Fruit fly (Drosophila melanogaster): ENCODE measurements around the gene CG3345.
A peak's percentile ranks its signal among the peaks of the same experiment; 100 is the strongest.

CG3345 gene

dm6 chr2L:247845-248473 lies 20.9 kb upstream of the CG3345 start (continued):
- TF ChIP-seq CG5953 (GFP tag; IDR thresholded peaks at IDR 0.05) (no peak), vvl (GFP tag; IDR thresholded peaks at IDR 0.05) (peak; percentile 42; the same call in 1 of the 2 replicates), crp (GFP tag; optimal IDR thresholded peaks at IDR 0.05) (no peak), knrl (GFP tag; IDR thresholded peaks at IDR 0.05; ENCODE audit: partially characterized antibody) (no peak), CG31388 (GFP tag; optimal IDR thresholded peaks at IDR 0.05) (no peak), HLH3B (GFP tag; IDR thresholded peaks at IDR 0.05) (no peak), ind (GFP tag; optimal IDR thresholded peaks at IDR 0.05) (peak; percentile 62), CG32767 (GFP tag; IDR thresholded peaks at IDR 0.05) (no peak), trh (GFP tag; optimal IDR thresholded peaks at IDR 0.05) (no peak), CG18599 (GFP tag; optimal IDR thresholded peaks at IDR 0.05) (peak; percentile 89), gce (GFP tag; IDR thresholded peaks at IDR 0.05) (no peak), CHES-1-like (GFP tag; optimal IDR thresholded peaks at IDR 0.05) (no peak), ci (GFP tag; IDR thresholded peaks at IDR 0.05) (no peak), CG17802 (tag; optimal IDR thresholded peaks at IDR 0.05) (no peak), Elba2 (GFP tag; optimal IDR thresholded peaks at IDR 0.05) (no peak), CG8281 (tag; optimal IDR thresholded peaks at IDR 0.05) (peak; percentile 15), ERR (GFP tag; optimal IDR thresholded peaks at IDR 0.05) (no peak), sens (GFP tag) (no peak), PHDP (tag; optimal IDR thresholded peaks at IDR 0.05) (peak; percentile 66), B-H2 (GFP tag; optimal IDR thresholded peaks at IDR 0.05) (peak; percentile 32), CG18262 (tag; optimal IDR thresholded peaks at IDR 0.05) (peak; percentile 64), kay (GFP tag; optimal IDR thresholded peaks at IDR 0.05) (no peak), CG11723 (GFP tag; optimal IDR thresholded peaks at IDR 0.05) (peak; percentile 29), lov (optimal IDR thresholded peaks at IDR 0.05) (no peak), lov (GFP tag; IDR thresholded peaks at IDR 0.05) (no peak), HLH54F (GFP tag; optimal IDR thresholded peaks at IDR 0.05) (no peak), Nf-YC (tag; optimal IDR thresholded peaks at IDR 0.05) (peak; percentile 49), Ada2b (GFP tag; IDR thresholded peaks at IDR 0.05) (peak; percentile 33; the same call in 1 of the 2 replicates), scrt (GFP tag; optimal IDR thresholded peaks at IDR 0.05) (peak; percentile 47), CG12236 (GFP tag; optimal IDR thresholded peaks at IDR 0.05) (no peak), ewg (GFP tag; optimal IDR thresholded peaks at IDR 0.05) (peak; percentile 10), CG15514 (GFP tag; optimal IDR thresholded peaks at IDR 0.05) (no peak), CG10543 (GFP tag; optimal IDR thresholded peaks at IDR 0.05) (peak; percentile 78), CG17385 (GFP tag; optimal IDR thresholded peaks at IDR 0.05) (peak; percentile 80), CG32532 (GFP tag; IDR thresholded peaks at IDR 0.05) (peak; percentile 69), tna (GFP tag; IDR thresholded peaks at IDR 0.05; ENCODE audit: partially characterized antibody) (no peak), D19A (tag; optimal IDR thresholded peaks at IDR 0.05) (peak; percentile 51), CG3847 (GFP tag; IDR thresholded peaks at IDR 0.05) (peak; percentile 45; the same call in 1 of the 2 replicates), CG1024 (GFP tag; IDR thresholded peaks at IDR 0.05) (no peak), pb (GFP tag; optimal IDR thresholded peaks at IDR 0.05) (no peak), seq (GFP tag; IDR thresholded peaks at IDR 0.05) (no peak), cad (GFP tag; optimal IDR thresholded peaks at IDR 0.05) (no peak), Sox100B (GFP tag; optimal IDR thresholded peaks at IDR 0.05) (peak; percentile 50), zfh2 (GFP tag; optimal IDR thresholded peaks at IDR 0.05) (peak; percentile 24), CG11247 (GFP tag; IDR thresholded peaks at IDR 0.05) (no peak), CG4707 (GFP tag; optimal IDR thresholded peaks at IDR 0.05) (no peak), CG6272 (GFP tag; IDR thresholded peaks at IDR 0.05) (no peak), CG13775 (GFP tag; optimal IDR thresholded peaks at IDR 0.05) (peak; percentile 69), CG7271 (tag; optimal IDR thresholded peaks at IDR 0.05) (no peak), zf30C (GFP tag; optimal IDR thresholded peaks at IDR 0.05) (no peak), Hsf (GFP tag; optimal IDR thresholded peaks at IDR 0.05) (no peak)
